Worm (Caenorhabditis elegans): ENCODE results near the gene H38K22.6.
A peak's percentile ranks its signal among the peaks of the same experiment; 100 is the strongest.

H38K22.6 gene

DNA sequence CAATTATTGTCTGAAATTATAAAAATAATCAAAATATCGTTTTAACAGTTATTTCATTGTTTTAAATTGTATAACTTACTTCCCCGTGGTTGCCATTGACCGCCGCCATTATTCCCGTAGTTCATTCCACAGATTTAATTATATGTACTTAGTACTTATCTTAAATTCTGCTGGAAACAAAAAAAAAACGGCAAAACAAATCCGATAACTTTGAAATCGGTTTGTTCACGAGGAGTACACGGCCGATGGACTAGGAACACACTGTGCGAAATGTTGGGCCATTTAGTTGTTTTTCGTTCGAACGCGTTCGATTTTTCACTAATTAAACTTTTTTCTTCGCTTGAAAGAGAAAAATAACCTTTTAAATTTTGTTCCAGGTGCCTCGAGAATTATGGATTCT lies 22.9 kb downstream of the H38K22.6 start, which contains the start of the genes B0285.3 and lcmt-1 (continued):
- peak; percentile 75 for TF ChIP-seq fkh-4 (tag; optimal IDR thresholded peaks at IDR 0.05; ENCODE audit: borderline replicate concordance)
- no peak for TF ChIP-seq nhr-237 (tag; optimal IDR thresholded peaks at IDR 0.05)
- TF ChIP-seq lin-39 (tag; optimal IDR thresholded peaks at IDR 0.05): no peak
- TF ChIP-seq dsc-1 (tag; optimal IDR thresholded peaks at IDR 0.05): peak; percentile 75
- TF ChIP-seq isw-1 (GFP tag; IDR thresholded peaks at IDR 0.05): peak; percentile 5; the same call in 1 of the 2 replicates
- TF ChIP-seq lin-13 (GFP tag; optimal IDR thresholded peaks at IDR 0.05): no peak
- TF ChIP-seq pqm-1 (tag; optimal IDR thresholded peaks at IDR 0.05): no peak
- TF ChIP-seq jun-1 (tag; optimal IDR thresholded peaks at IDR 0.05): no peak
- TF ChIP-seq tbx-2 (tag; optimal IDR thresholded peaks at IDR 0.05): peak; percentile 69
- TF ChIP-seq efl-3 (GFP tag; optimal IDR thresholded peaks at IDR 0.05): no peak
- TF ChIP-seq swsn-7 (tag; optimal IDR thresholded peaks at IDR 0.05): peak; percentile 61
- TF ChIP-seq skn-1 (tag; optimal IDR thresholded peaks at IDR 0.05): peak; percentile 33
- TF ChIP-seq ceh-88 (GFP tag; IDR thresholded peaks at IDR 0.05): no peak
- TF ChIP-seq lin-15B (tag; optimal IDR thresholded peaks at IDR 0.05): peak; percentile 3
- TF ChIP-seq mef-2 (tag; optimal IDR thresholded peaks at IDR 0.05): no peak
- peak; percentile 70 for TF ChIP-seq nhr-90 (tag; optimal IDR thresholded peaks at IDR 0.05; ENCODE audit: poor library complexity)
- TF ChIP-seq Y116A8C.19 (tag; optimal IDR thresholded peaks at IDR 0.05; ENCODE audit: borderline replicate concordance): no peak
- TF ChIP-seq lin-35 (GFP tag; optimal IDR thresholded peaks at IDR 0.05): peak; percentile 31 to 50
- peak; percentile 58 for TF ChIP-seq nhr-20 (tag; optimal IDR thresholded peaks at IDR 0.05)
- peak; percentile 87 for TF ChIP-seq lin-14 (GFP tag; optimal IDR thresholded peaks at IDR 0.05)
- no peak for TF ChIP-seq unc-30 (tag; optimal IDR thresholded peaks at IDR 0.05)
- no peak for TF ChIP-seq ztf-4 (tag; optimal IDR thresholded peaks at IDR 0.05)
- TF ChIP-seq unc-86 (tag; optimal IDR thresholded peaks at IDR 0.05): peak; percentile 31
- TF ChIP-seq pax-3 (tag; optimal IDR thresholded peaks at IDR 0.05): peak; percentile 12
- TF ChIP-seq efl-1 (optimal IDR thresholded peaks at IDR 0.05): peak; percentile 37 to 63
- TF ChIP-seq efl-1 (GFP tag; optimal IDR thresholded peaks at IDR 0.05 in 1 of 2): peak; percentile 63 to 95
- no peak for TF ChIP-seq zag-1 (tag; optimal IDR thresholded peaks at IDR 0.05)
- no peak for TF ChIP-seq pag-3 (tag; optimal IDR thresholded peaks at IDR 0.05; ENCODE audit: borderline replicate concordance, insufficient read depth)
- no peak for TF ChIP-seq aly-2 (tag; optimal IDR thresholded peaks at IDR 0.05)
- TF ChIP-seq ceh-63 (GFP tag; optimal IDR thresholded peaks at IDR 0.05): no peak
- TF ChIP-seq nhr-85 (tag): peak; percentile 82
- no peak for TF ChIP-seq unc-98 (GFP tag; IDR thresholded peaks at IDR 0.05)
- peak; percentile 51 to 59 for TF ChIP-seq lsy-2 (tag; optimal IDR thresholded peaks at IDR 0.05)
- peak; percentile 42 for TF ChIP-seq hlh-4 (tag; optimal IDR thresholded peaks at IDR 0.05)
- no peak for TF ChIP-seq ama-1 (optimal IDR thresholded peaks at IDR 0.05)
- no peak for TF ChIP-seq nhr-11 (tag; optimal IDR thresholded peaks at IDR 0.05)
- TF ChIP-seq sup-37 (GFP tag; optimal IDR thresholded peaks at IDR 0.05): no peak
- TF ChIP-seq rnt-1 (tag; optimal IDR thresholded peaks at IDR 0.05): peak; percentile 94
- TF ChIP-seq ceh-8 (GFP tag; optimal IDR thresholded peaks at IDR 0.05): no peak
- TF ChIP-seq xbp-1 (tag; optimal IDR thresholded peaks at IDR 0.05): peak; percentile 67
- TF ChIP-seq snpc-4 (tag; optimal IDR thresholded peaks at IDR 0.05): peak; percentile 23
- no peak for TF ChIP-seq sptf-1 (tag; optimal IDR thresholded peaks at IDR 0.05)
- no peak for TF ChIP-seq egl-27 (tag; optimal IDR thresholded peaks at IDR 0.05)
- peak; percentile 41 for TF ChIP-seq egl-13 (tag; optimal IDR thresholded peaks at IDR 0.05)
- TF ChIP-seq irx-1 (tag; optimal IDR thresholded peaks at IDR 0.05): peak; percentile 79
- no peak for TF ChIP-seq nhr-77 (tag; optimal IDR thresholded peaks at IDR 0.05)
- TF ChIP-seq nhr-12 (tag; optimal IDR thresholded peaks at IDR 0.05): no peak
- TF ChIP-seq fos-1 (tag; optimal IDR thresholded peaks at IDR 0.05): no peak
- TF ChIP-seq C04F5.9 (tag; optimal IDR thresholded peaks at IDR 0.05): peak; percentile 51
- no peak for TF ChIP-seq fkh-10 (GFP tag; optimal IDR thresholded peaks at IDR 0.05)
- no peak for TF ChIP-seq zip-4 (GFP tag; optimal IDR thresholded peaks at IDR 0.05)
- TF ChIP-seq hlh-17 (GFP tag; optimal IDR thresholded peaks at IDR 0.05; ENCODE audit: borderline replicate concordance): no peak
- no peak for TF ChIP-seq nhr-28 (tag; optimal IDR thresholded peaks at IDR 0.05)
- no peak for TF ChIP-seq elt-3 (tag; optimal IDR thresholded peaks at IDR 0.05)

All from whole organism, L1 larva.